Fruit fly (Drosophila melanogaster) whole organism, wandering third instar larva: Measurements from ENCODE around the gene NC2beta.

Experiments used
- Abd-B ChIP-seq: fragments of >200 bp; optimal IDR thresholded peaks from 2 replicates; lab custom pipeline; 2017; ENCODE audit warnings: missing biosample characterization, missing genetic modification characterization
- Dif ChIP-seq: fragments of 200-275, 200-300 bp; sonication (Bioruptor generic); optimal IDR thresholded peaks from 2 replicates; lab custom pipeline; 2018; ENCODE audit warnings: missing biosample characterization, missing genetic modification characterization; ENCODE audit not compliant: partially characterized antibody
- N ChIP-seq: fragments of >200 bp; optimal IDR thresholded peaks from 2 replicates; lab custom pipeline; 2018; ENCODE audit warnings: missing biosample characterization, missing external identifiers, missing genetic modification characterization
- Sp1 ChIP-seq: fragments of 200-800 bp; sonication (Bioruptor generic); optimal IDR thresholded peaks from 3 replicates; lab custom pipeline; 2019; ENCODE audit warnings: missing biosample characterization, mild to moderate bottlenecking, missing genetic modification characterization, moderate library complexity
- Vsx2 ChIP-seq: fragments of 200-300, 225-300 bp; sonication (Bioruptor generic); optimal IDR thresholded peaks from 2 replicates; lab custom pipeline; 2018; ENCODE audit warnings: missing biosample characterization, missing genetic modification characterization; ENCODE audit not compliant: partially characterized antibody
- brk ChIP-seq: fragments of 200-800 bp; sonication (Bioruptor generic); optimal IDR thresholded peaks from 2 replicates; lab custom pipeline; 2016; ENCODE audit warnings: missing biosample characterization, mild to moderate bottlenecking, missing genetic modification characterization
- dmrt93B ChIP-seq: fragments of 200-800 bp; sonication (Bioruptor generic); optimal IDR thresholded peaks from 2 replicates; lab custom pipeline; 2018; ENCODE audit warnings: missing biosample characterization, mild to moderate bottlenecking, missing genetic modification characterization
- fru ChIP-seq: fragments of 200-800 bp; sonication (Bioruptor generic); optimal IDR thresholded peaks from 3 replicates; lab custom pipeline; 2016; ENCODE audit warnings: missing biosample characterization, mild to moderate bottlenecking, missing genetic modification characterization
- pan ChIP-seq: fragments of >200 bp; optimal IDR thresholded peaks from 2 replicates; lab custom pipeline; 2017
- rgr ChIP-seq: fragments of 200-800 bp; sonication (Bioruptor generic); optimal IDR thresholded peaks from 3 replicates; lab custom pipeline; 2016; ENCODE audit warnings: missing biosample characterization, mild to moderate bottlenecking, missing genetic modification characterization
- sage ChIP-seq: fragments of 200-800 bp; sonication (Bioruptor generic); optimal IDR thresholded peaks from 2 replicates; lab custom pipeline; 2016; ENCODE audit warnings: missing biosample characterization, mild to moderate bottlenecking, missing genetic modification characterization
- usp ChIP-seq: fragments of >200 bp; optimal IDR thresholded peaks from 2 replicates; lab custom pipeline; 2017; ENCODE audit warnings: missing biosample characterization, missing genetic modification characterization

DNA sequence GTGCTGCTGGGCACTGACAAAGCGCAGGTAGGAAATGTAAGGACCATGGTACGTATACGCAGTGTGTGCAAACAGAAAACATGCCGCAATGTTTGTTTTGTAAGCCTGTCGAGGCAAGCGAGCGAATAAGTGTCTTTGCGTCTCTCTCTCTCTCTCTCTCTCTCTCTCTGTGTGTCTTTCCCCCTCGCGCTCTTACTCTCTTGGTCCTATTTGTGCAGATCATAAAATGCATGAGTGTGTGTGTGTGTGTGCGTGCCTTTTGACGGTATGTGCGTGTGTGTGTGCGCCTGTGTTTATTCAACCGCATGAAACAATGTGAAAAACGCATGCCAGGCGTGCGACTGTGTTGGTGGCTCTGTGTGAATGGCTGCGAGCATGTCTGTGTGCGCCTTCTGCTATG is 5.9 kb downstream of the NC2beta start:
- TF ChIP-seq Abd-B (GFP tag; lab: Kevin White, UChicago) (no peak), pan (lab: Kevin White, UChicago) (no peak), Sp1 (GFP tag; lab: Kevin White, UChicago) (no peak), dmrt93B (GFP tag; lab: Kevin White, UChicago) (no peak), N (GFP tag; lab: Kevin White, UChicago) (no peak), usp (GFP tag; lab: Kevin White, UChicago) (no peak), Vsx2 (GFP tag; lab: Kevin White, UChicago) (no peak), Dif (no peak), brk (GFP tag; lab: Kevin White, UChicago) (no peak), fru (GFP tag; lab: Kevin White, UChicago) (no peak), rgr (GFP tag; lab: Kevin White, UChicago) (no peak), sage (GFP tag; lab: Kevin White, UChicago) (no peak)
